Worm (Caenorhabditis elegans): Measurements from ENCODE around the gene egg-2.

- no peak for TF ChIP-seq snpc-4 (tag; optimal IDR thresholded peaks at IDR 0.05)
- TF ChIP-seq jun-1 (tag; optimal IDR thresholded peaks at IDR 0.05) = no peak
- TF ChIP-seq ama-1 (optimal IDR thresholded peaks at IDR 0.05) = no peak
- no peak for TF ChIP-seq dve-1 (tag; optimal IDR thresholded peaks at IDR 0.05; ENCODE audit: insufficient read depth)
Measured at ce11 chrIII:7101814-7102477, 41.6 kb upstream of the egg-2 start.

All from whole organism, L4 larva.